Fruit fly (Drosophila melanogaster): ENCODE measurements around the gene santa-maria.

Gene santa-maria

dm6 chr2L:7452093-7452492 lies 1.0 kb upstream of the santa-maria start (continued):
- TF ChIP-seq CG17802 (tag; optimal IDR thresholded peaks at IDR 0.05) (no peak), zen2 (GFP tag; IDR thresholded peaks at IDR 0.05; ENCODE audit: partially characterized antibody) (peak; percentile 47; the same call in 1 of the 3 replicates), CkIIα-i1 (GFP tag; IDR thresholded peaks at IDR 0.05) (no peak), CG13287 (GFP tag; IDR thresholded peaks at IDR 0.05; ENCODE audit: partially characterized antibody) (peak; percentile 55; the same call in 1 of the 2 replicates), jing (GFP tag; optimal IDR thresholded peaks at IDR 0.05) (no peak), pita (GFP tag; optimal IDR thresholded peaks at IDR 0.05) (no peak), CG8478 (optimal IDR thresholded peaks at IDR 0.05) (no peak), Atf3 (GFP tag; optimal IDR thresholded peaks at IDR 0.05) (no peak), Jarid2 (GFP tag; optimal IDR thresholded peaks at IDR 0.05) (peak; percentile 15), ase (GFP tag; IDR thresholded peaks at IDR 0.05) (peak; percentile 38; the same call in 1 of the 3 replicates), unpg (GFP tag; optimal IDR thresholded peaks at IDR 0.05) (no peak), Lhr (GFP tag; optimal IDR thresholded peaks at IDR 0.05) (peak; percentile 9), repo (GFP tag; optimal IDR thresholded peaks at IDR 0.05) (no peak), esg (GFP tag; conservative IDR thresholded peaks at IDR 0.05) (no peak), CG30431 (GFP tag; optimal IDR thresholded peaks at IDR 0.05) (no peak), Atf-2 (GFP tag; optimal IDR thresholded peaks at IDR 0.05) (no peak), CG10565 (GFP tag; optimal IDR thresholded peaks at IDR 0.05) (no peak), CG4820 (GFP tag; optimal IDR thresholded peaks at IDR 0.05) (no peak), wdn (GFP tag; IDR thresholded peaks at IDR 0.05) (no peak), CG6254 (GFP tag; optimal IDR thresholded peaks at IDR 0.05) (no peak), CG8359 (GFP tag; optimal IDR thresholded peaks at IDR 0.05; ENCODE audit: borderline replicate concordance) (no peak), inv (GFP tag; IDR thresholded peaks at IDR 0.05; ENCODE audit: partially characterized antibody) (no peak), CG12236 (GFP tag; optimal IDR thresholded peaks at IDR 0.05) (no peak), Hr51 (GFP tag; optimal IDR thresholded peaks at IDR 0.05) (no peak), CG12391 (tag; optimal IDR thresholded peaks at IDR 0.05) (no peak), ATbp (GFP tag; optimal IDR thresholded peaks at IDR 0.05) (no peak), phol (tag; optimal IDR thresholded peaks at IDR 0.05) (no peak), gsb (GFP tag; IDR thresholded peaks at IDR 0.05) (no peak), CG11696 (GFP tag; IDR thresholded peaks at IDR 0.05) (no peak), Fer3 (tag; optimal IDR thresholded peaks at IDR 0.05) (no peak), CG4730 (GFP tag; IDR thresholded peaks at IDR 0.05) (no peak), Lpt (GFP tag; optimal IDR thresholded peaks at IDR 0.05) (no peak), Mrtf (GFP tag; IDR thresholded peaks at IDR 0.05) (no peak), tgo (GFP tag; IDR thresholded peaks at IDR 0.05) (no peak), CG11085 (GFP tag; IDR thresholded peaks at IDR 0.05) (no peak), Gug (GFP tag; IDR thresholded peaks at IDR 0.05) (no peak; the same call in 3 of the 4 replicates), tup (GFP tag; optimal IDR thresholded peaks at IDR 0.05) (no peak), pzg (GFP tag; optimal IDR thresholded peaks at IDR 0.05) (peak; percentile 25), CG18011 (GFP tag; optimal IDR thresholded peaks at IDR 0.05) (peak; percentile 97), CG4854 (GFP tag; optimal IDR thresholded peaks at IDR 0.05) (no peak), CG8924 (tag; optimal IDR thresholded peaks at IDR 0.05) (no peak), CG7372 (GFP tag; IDR thresholded peaks at IDR 0.05) (0 out of 2 replicates have a peak, but pooled peaks have one; percentile 19), CG2120 (GFP tag; optimal IDR thresholded peaks at IDR 0.05) (no peak), CG14965 (GFP tag; optimal IDR thresholded peaks at IDR 0.05; ENCODE audit: borderline replicate concordance) (no peak), Dfd (GFP tag; optimal IDR thresholded peaks at IDR 0.05) (no peak), amos (GFP tag; IDR thresholded peaks at IDR 0.05; ENCODE audit: partially characterized antibody) (0 out of 2 replicates have a peak, but pooled peaks have one; percentile 25), eyg (GFP tag; optimal IDR thresholded peaks at IDR 0.05) (no peak), CG32772 (GFP tag; IDR thresholded peaks at IDR 0.05) (no peak), CG11247 (GFP tag; IDR thresholded peaks at IDR 0.05) (no peak), zfh1 (GFP tag; IDR thresholded peaks at IDR 0.05) (no peak), CG34422 (GFP tag; IDR thresholded peaks at IDR 0.05) (0 out of 3 replicates have a peak, but pooled peaks have one; percentile 35)
